Fruit fly (Drosophila melanogaster): ENCODE data around the gene Gem2.

Gem2 gene

DNA sequence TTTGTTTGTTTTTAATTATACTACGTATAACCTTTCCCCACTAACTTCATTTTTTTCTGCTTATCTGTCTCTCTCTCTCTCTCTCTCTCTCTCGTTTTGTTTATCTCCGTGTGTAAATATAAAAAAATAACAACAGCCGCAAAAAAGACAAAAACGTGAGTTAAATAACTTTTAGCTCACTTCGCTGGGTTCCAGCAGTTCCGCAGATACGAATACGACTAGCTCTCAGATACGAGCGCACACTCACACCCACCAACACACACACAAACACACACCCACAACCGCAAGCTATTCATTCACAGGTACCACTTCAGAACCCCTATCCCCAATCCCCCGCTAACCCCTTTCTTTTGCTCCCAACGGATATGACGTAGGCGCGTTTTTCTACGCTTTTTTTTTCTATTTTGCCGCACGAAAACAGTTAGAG lies 28.0 kb downstream of the Gem2 start:
- TF ChIP-seq CG1621 (tag; optimal IDR thresholded peaks at IDR 0.05) (peak; percentile 85), Ets21C (GFP tag; optimal IDR thresholded peaks at IDR 0.05) (no peak), fd85E (GFP tag; optimal IDR thresholded peaks at IDR 0.05) (no peak), spab (GFP tag; optimal IDR thresholded peaks at IDR 0.05) (peak; percentile 46), CG6276 (GFP tag; optimal IDR thresholded peaks at IDR 0.05) (peak; percentile 45), CG6163 (GFP tag; IDR thresholded peaks at IDR 0.05) (peak; percentile 41; the same call in 2 of the 3 replicates), CG3032 (tag; optimal IDR thresholded peaks at IDR 0.05) (peak; percentile 73), Sox102F (GFP tag; optimal IDR thresholded peaks at IDR 0.05) (no peak), pdm3 (GFP tag; optimal IDR thresholded peaks at IDR 0.05) (peak; percentile 37), Met (GFP tag; optimal IDR thresholded peaks at IDR 0.05) (no peak), Eip75B (GFP tag; optimal IDR thresholded peaks at IDR 0.05) (peak; percentile 60), CG4318 (GFP tag; optimal IDR thresholded peaks at IDR 0.05) (no peak), Blimp-1 (GFP tag; optimal IDR thresholded peaks at IDR 0.05) (no peak), dsx (GFP tag; optimal IDR thresholded peaks at IDR 0.05; ENCODE audit: poor library complexity, severe bottlenecking) (peak; percentile 70), ss (GFP tag; optimal IDR thresholded peaks at IDR 0.05) (peak; percentile 83 to 95), CG11294 (GFP tag; IDR thresholded peaks at IDR 0.05) (no peak; the same call in 1 of the 2 replicates), Hr39 (GFP tag; optimal IDR thresholded peaks at IDR 0.05) (no peak), CG8119 (GFP tag; IDR thresholded peaks at IDR 0.05) (peak; percentile 78), Sox15 (GFP tag; optimal IDR thresholded peaks at IDR 0.05) (no peak), Ets96B (tag; optimal IDR thresholded peaks at IDR 0.05) (peak; percentile 83), Sox14 (GFP tag; optimal IDR thresholded peaks at IDR 0.05) (no peak), CG3919 (GFP tag; optimal IDR thresholded peaks at IDR 0.05) (no peak), CG10631 (GFP tag; optimal IDR thresholded peaks at IDR 0.05) (no peak), CG6792 (GFP tag; optimal IDR thresholded peaks at IDR 0.05) (no peak), CG31627 (GFP tag; optimal IDR thresholded peaks at IDR 0.05) (no peak), achi (GFP tag; optimal IDR thresholded peaks at IDR 0.05) (no peak), Lpt (GFP tag; optimal IDR thresholded peaks at IDR 0.05) (peak; percentile 24), CG6854 (GFP tag; optimal IDR thresholded peaks at IDR 0.05) (no peak), Eip78C (GFP tag) (peak; percentile 73), CG34406 (GFP tag; optimal IDR thresholded peaks at IDR 0.05) (peak; percentile 36), CG9139 (GFP tag; optimal IDR thresholded peaks at IDR 0.05) (peak; percentile 93), net (GFP tag; optimal IDR thresholded peaks at IDR 0.05) (peak; percentile 64), vri (GFP tag; optimal IDR thresholded peaks at IDR 0.05) (peak; percentile 76), fd59A (GFP tag; optimal IDR thresholded peaks at IDR 0.05) (peak; percentile 39), cyc (GFP tag; optimal IDR thresholded peaks at IDR 0.05) (no peak), Smox (GFP tag; optimal IDR thresholded peaks at IDR 0.05) (no peak), salr (GFP tag; optimal IDR thresholded peaks at IDR 0.05) (peak in 1 of 2 experiments; percentile 55), Gug (GFP tag; IDR thresholded peaks at IDR 0.05) (peak; percentile 44; the same call in 1 of the 2 replicates), OdsH (GFP tag; optimal IDR thresholded peaks at IDR 0.05) (peak; percentile 2), CG7368 (GFP tag; optimal IDR thresholded peaks at IDR 0.05) (no peak), CG8632 (GFP tag; optimal IDR thresholded peaks at IDR 0.05) (peak; percentile 42), Hr38 (GFP tag; optimal IDR thresholded peaks at IDR 0.05) (no peak), fkh (GFP tag; optimal IDR thresholded peaks at IDR 0.05) (peak; percentile 92), eg (GFP tag; IDR thresholded peaks at IDR 0.05) (peak; percentile 81), CG16779 (tag; optimal IDR thresholded peaks at IDR 0.05) (peak; percentile 92), Eip93F (GFP tag; optimal IDR thresholded peaks at IDR 0.05) (no peak), CG8319 (GFP tag; optimal IDR thresholded peaks at IDR 0.05) (no peak), dac (GFP tag; optimal IDR thresholded peaks at IDR 0.05) (no peak), CG11762 (GFP tag; optimal IDR thresholded peaks at IDR 0.05; ENCODE audit: insufficient read depth) (peak; percentile 6), acj6 (GFP tag; optimal IDR thresholded peaks at IDR 0.05) (no peak), CG32006 (GFP tag; optimal IDR thresholded peaks at IDR 0.05) (peak; percentile 46), lz (GFP tag; optimal IDR thresholded peaks at IDR 0.05) (no peak)
